Fruit fly (Drosophila melanogaster) whole organism, larva: ENCODE results near the gene Ugt36E1.

Source experiments
- noc ChIP-seq: fragments of 200-800 bp; sonication (Bioruptor generic); optimal IDR thresholded peaks from 3 replicates; lab custom pipeline; 2019; ENCODE audit warnings: missing biosample characterization, mild to moderate bottlenecking, missing genetic modification characterization, moderate library complexity

Ugt36E1 gene

DNA sequence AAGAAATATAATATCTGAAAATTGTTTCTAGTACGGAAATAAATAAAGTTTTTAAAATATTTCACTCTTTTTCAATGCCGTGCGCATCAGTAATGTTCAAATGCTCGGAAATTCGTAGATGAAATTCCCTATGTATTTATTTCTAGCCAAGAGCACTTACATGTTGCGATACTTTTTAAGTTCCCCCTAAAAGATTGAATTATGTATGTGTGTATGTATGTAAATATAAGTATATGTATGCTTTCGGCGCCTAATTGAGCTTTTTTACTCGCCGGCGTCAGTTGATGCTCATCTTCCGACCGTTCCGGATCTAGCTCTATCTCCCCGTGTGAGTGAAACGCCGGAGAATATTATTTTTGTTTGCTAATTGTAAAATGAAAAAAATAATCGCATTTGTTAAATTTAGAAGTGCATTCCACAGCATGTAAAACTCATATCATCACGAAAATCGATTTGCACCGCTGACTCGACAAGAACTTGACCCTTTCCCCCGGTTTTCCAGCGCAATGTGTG is at the start of gene Ugt36E1:
Gene Ugt36E1, plus strand, starts transcription at position 275 of the 513 bp plus-strand sequence.
- no peak for TF ChIP-seq noc (tag; lab: Kevin White, UChicago)

DNA sequence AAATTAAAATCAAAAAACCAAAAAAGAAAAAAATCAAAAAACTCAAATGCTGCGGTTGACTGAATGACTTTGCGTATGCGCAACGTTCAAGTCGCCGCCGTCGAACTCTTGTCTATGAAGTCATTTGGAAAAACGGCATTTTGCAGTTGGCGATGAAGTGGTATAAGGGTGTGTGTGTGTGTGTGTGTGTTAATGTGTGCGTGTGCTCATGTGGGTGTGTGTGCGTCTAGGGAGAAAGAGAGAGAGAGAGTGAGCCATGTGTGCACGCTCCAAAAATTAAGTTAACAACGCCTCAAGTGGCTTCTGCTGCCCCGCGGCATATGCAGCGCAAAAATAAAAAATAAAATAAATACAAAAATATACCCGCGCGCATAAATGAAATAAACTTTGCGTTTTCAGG is 49.1 kb upstream of the Ugt36E1 start:
- TF ChIP-seq noc (tag; lab: Kevin White, UChicago): no peak

- TF ChIP-seq noc (tag; lab: Kevin White, UChicago): no peak
Observed at dm6 chr2L:18780911-18781545, 45.5 kb upstream of the Ugt36E1 start.

- TF ChIP-seq noc (tag; lab: Kevin White, UChicago): no peak
Observed at dm6 chr2L:18782212-18782825, 44.3 kb upstream of the Ugt36E1 start.

DNA sequence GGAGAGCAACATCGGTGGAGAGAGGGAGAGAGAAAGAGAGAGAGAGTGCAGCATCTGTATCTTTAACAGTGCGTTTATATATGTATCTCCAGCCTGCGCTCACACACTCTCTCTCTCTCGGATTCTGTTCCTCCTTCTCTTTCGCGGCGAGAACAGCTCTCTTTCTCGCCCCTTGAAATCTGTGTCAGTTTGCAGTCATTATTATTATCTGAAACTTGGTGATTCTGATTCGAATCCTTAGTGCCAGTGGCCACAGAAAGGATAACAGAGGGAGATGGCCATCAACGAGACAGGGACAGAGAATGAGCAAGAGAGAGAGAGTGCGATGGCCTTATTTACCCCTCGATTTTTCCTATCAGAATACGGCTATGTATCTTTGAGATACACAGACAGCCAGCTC is 43.6 kb upstream of the Ugt36E1 start:
- TF ChIP-seq noc (tag; lab: Kevin White, UChicago): no peak

DNA sequence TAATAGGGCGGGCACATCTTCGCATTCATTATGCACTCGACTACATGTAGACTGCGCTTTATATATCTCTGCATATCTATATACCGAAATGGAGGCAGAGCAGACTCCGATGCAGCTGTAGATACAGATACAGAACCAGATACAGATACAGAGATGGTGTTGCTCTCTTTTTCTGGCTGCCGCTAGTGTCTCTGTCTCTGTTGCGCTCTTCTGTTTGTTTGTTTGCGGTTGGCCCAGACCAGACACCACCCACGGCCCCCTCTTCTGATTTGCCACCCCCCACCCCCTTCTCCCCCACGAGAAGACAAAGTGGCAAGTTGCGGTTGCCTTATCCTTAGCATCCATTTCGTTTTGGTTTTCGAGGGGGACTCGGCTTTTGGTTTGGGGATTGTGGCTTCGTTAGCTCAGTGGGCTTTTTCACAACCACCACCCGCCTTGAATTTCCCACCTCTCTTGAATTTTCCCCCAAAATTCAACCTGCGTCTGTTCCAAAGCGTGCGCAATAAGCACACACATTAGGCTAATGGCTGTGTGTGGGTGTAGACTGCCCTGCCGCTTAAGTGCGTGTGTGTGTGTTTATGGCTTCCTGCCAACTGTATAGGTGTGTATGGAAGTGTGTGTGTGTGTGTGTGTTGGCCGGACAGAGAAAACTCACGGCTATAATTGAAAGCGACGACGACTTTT is 43.1 kb upstream of the Ugt36E1 start:
- TF ChIP-seq noc (tag; lab: Kevin White, UChicago): no peak

DNA sequence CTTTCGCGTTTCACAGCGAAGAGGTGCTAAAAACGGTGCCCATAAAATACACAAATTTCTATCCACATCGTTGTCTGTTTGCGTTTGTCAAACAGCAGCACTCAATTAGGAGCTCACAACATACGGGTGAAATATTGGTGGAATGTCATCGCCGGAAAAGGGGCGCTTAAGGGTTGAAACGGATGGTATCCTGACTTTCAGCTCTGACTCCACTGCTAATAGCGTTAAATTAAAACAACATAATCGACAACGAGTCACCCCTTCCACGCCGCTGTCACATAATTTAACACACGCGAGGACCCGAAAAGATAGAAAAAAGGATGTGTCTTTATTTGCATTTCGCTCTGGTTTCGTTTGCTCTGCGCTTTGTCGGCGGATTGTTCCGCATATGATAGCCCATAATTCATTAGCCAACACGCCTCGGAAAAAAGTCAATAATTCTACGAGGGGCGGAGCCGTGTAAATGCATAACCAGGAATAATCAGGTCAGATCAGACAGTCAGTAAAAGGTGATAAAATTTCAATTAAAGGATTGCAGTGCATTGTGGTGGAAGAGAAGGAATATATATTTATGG is 41.5 kb upstream of the Ugt36E1 start:
- no peak for TF ChIP-seq noc (tag; lab: Kevin White, UChicago)

DNA sequence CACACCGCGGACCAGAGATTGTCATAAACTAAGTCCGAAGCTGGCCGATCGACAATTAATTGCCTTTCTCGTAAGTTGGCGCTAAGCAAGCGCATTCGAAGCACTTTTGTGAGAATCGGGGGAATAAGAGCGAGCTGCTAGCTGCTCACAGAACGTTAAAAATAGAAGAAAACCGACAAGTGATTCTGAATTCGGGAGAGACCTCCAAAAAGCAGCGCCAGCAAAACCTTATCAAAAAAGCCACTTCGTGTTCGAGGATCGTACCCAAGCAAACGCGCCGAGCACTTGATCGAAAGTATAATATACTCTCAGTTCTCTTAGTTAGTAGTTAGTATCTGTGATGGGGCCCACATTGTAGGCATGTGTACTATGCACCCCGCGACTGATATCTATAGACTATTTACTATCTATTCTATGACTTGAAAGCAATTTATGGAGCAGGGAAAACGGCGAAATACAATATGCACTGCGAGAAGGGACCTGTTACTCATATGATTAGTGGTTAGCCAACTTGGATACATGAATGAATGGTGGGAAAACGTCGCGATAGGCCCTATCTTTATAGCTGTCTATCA is 39.1 kb upstream of the Ugt36E1 start:
- peak; percentile 30 for TF ChIP-seq noc (tag; lab: Kevin White, UChicago)

- TF ChIP-seq noc (tag; lab: Kevin White, UChicago): no peak
Observed at dm6 chr2L:18788953-18789352, 37.6 kb upstream of the Ugt36E1 start.

DNA sequence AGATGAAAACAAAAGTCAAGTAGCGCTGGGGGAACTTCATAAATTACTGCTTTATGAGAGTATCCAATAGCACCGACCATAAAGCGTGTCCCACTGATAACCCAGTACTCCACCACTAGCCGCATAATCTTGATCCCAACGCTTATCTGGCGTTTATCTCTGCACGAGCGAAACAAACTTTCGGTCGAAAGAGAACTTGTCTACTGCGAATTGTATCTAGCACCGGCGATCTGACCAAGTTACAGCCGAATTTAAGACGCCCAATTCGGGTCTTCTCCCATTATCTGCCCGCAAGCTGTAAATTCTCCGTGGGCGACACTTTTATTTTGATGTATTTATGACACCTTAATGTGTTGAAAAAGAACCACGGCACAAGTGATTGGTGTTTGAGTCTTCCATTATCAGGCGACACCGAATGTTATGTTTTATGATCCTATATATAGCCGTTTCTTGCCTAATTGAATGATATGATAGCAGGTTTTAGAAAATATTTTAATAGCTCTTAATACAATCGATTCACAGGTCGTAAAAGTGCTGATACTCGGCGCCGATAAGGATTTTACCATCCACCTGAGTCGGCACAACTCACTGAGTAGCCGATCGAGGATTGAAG is 36.7 kb upstream of the Ugt36E1 start:
- peak; percentile 87 for TF ChIP-seq noc (tag; lab: Kevin White, UChicago)

DNA sequence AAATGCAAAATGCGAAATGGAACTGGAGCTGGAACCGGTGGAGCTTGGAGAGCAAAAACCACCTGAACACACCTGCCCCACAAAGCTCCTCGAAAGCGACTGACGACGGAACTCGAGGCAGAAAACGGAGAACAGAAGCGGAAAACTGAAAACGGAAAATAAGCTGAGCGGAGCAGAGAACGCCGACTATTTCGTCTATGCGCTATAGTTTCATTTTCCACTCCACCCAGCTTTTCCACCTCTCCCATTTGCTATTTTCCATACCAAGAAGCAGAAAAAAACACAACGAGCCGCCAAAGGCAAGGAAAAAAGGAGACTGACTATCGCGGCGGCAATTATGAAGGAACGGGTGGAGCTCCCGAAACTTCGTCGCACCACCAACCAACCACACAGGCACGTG is 33.8 kb upstream of the Ugt36E1 start, which contains the start of gene ham:
Gene ham, minus strand, starts transcription at position 101 of the 400 bp plus-strand sequence.
- no peak for TF ChIP-seq noc (tag; lab: Kevin White, UChicago)

DNA sequence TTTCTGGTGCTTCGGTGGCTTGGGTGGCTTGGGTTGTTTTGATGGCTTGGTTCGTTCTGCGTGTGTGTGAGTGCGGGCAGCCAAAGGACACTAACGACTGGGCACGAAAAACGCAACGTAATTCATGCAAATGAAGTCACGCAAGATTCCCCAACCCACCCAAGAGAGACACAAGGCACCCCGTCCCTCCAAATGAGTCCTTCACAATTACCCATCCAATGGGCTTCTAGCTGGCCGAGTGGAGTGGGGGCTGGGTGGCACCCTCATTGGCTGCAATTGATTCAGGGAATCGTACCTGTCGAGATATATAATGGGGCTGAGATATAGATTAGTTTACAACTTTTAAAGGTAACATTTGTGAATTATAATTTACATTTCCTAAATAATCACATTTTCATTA is 33.3 kb upstream of the Ugt36E1 start:
- TF ChIP-seq noc (tag; lab: Kevin White, UChicago): no peak

DNA sequence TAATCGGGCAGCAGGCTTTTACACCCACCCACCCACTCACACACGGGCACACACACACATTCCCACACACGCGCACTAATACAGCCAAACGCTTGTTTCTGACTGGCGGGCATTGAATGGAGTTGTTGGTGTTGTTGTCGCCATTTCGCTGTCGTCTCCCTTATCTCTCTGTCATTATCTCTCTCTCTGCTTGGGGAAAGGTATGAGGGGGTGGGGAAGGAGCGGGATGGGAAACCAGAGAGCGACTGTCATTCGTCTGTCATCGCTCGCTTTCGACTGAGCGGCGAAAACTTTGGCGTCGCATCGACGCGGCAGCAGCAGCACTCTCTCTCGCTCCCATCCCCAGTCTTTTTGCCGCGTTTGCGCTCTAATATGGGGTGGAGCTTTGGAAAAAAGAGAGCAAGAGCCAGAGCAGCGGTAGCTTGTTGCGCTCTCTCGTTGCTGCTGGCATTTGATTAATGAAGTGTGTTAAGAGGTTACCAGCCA is 30.6 kb upstream of the Ugt36E1 start:
- peak; percentile 1 for TF ChIP-seq noc (tag; lab: Kevin White, UChicago)

- no peak for TF ChIP-seq noc (tag; lab: Kevin White, UChicago)
Observed at dm6 chr2L:18796446-18796845, 30.1 kb upstream of the Ugt36E1 start.

DNA sequence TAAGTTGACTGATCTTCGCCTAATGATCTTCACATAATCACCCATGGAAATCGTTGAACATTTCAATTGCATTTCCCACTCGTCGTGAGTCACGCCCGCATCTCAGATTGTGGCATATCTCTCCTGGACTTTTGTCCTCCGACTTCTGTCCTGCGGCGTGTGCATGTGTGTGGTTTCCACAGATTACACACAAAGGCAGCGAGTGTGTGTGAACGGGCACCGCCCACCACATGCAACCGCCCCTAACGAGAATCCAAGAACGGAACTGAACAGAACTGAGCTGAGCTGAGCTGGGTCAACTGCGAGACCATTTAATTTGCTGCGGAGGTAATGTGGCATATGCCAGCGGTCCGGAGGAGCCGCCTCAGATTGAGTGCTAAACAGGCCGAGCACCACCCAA is 24.9 kb upstream of the Ugt36E1 start:
- TF ChIP-seq noc (tag; lab: Kevin White, UChicago): no peak
